Worm (Caenorhabditis elegans): ENCODE data around the gene C25E10.16.

ce11 chrV:9088758-9089157 is 29.4 kb upstream of the C25E10.16 start:
- TF ChIP-seq flt-1 (GFP tag; IDR thresholded peaks at IDR 0.05) (no peak; the same call in 1 of the 2 replicates), ama-1 (optimal IDR thresholded peaks at IDR 0.05) (peak; percentile 94), sea-1 (GFP tag; conservative IDR thresholded peaks at IDR 0.05) (peak; percentile 95), ets-7 (tag; optimal IDR thresholded peaks at IDR 0.05) (no peak)
